Worm (Caenorhabditis elegans): Measurements from ENCODE around the gene plr-1.

The plr-1 gene

ce11 chrIII:11448330-11448729 is 8.3 kb upstream of the plr-1 start:
- TF ChIP-seq ceh-79 (tag; optimal IDR thresholded peaks at IDR 0.05) (no peak), mcd-1 (GFP tag; IDR thresholded peaks at IDR 0.05) (no peak), cebp-2 (GFP tag; IDR thresholded peaks at IDR 0.05) (no peak), efl-1 (GFP tag; optimal IDR thresholded peaks at IDR 0.05) (no peak), ztf-18 (tag; optimal IDR thresholded peaks at IDR 0.05) (no peak), madf-6 (GFP tag; IDR thresholded peaks at IDR 0.05) (no peak), attf-6 (GFP tag; IDR thresholded peaks at IDR 0.05) (no peak), unc-130 (GFP tag; optimal IDR thresholded peaks at IDR 0.05) (no peak), T26A5.8 (tag; optimal IDR thresholded peaks at IDR 0.05) (no peak), nhr-27 (tag; optimal IDR thresholded peaks at IDR 0.05) (no peak), zim-3 (tag; optimal IDR thresholded peaks at IDR 0.05) (no peak), ceh-100 (GFP tag; IDR thresholded peaks at IDR 0.05) (no peak), let-526 (GFP tag; IDR thresholded peaks at IDR 0.05) (no peak)

DNA sequence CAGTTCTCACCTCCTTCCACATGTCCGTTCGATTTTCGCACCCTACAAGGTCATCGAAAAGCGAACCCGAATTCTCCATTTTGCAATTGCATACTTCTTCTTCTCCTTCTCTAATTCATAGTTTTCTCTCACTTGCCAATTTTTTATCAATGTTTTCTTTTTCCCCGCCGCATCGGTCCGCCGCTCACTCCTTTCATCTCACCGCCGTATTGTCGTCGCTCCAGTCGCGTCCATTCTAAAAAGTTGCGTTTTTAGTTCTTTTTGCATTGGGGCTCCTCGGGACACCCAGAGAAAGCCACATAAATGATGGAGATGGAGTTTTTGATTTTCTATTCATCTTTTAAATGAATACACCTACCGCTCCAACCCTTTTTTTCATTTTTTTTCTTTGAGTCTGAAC is 5.3 kb upstream of the plr-1 start:
- TF ChIP-seq mes-4 (tag; optimal IDR thresholded peaks at IDR 0.05) (no peak), ccch-3 (GFP tag; optimal IDR thresholded peaks at IDR 0.05) (no peak), chd-7 (tag; optimal IDR thresholded peaks at IDR 0.05) (no peak), rcor-1 (GFP tag; IDR thresholded peaks at IDR 0.05) (no peak), sdz-38 (tag; optimal IDR thresholded peaks at IDR 0.05) (no peak), ama-1 (optimal IDR thresholded peaks at IDR 0.05) (no peak), ama-1 (GFP tag; optimal IDR thresholded peaks at IDR 0.05) (no peak), snpc-3.4 (tag; optimal IDR thresholded peaks at IDR 0.05) (no peak), F52B5.7 (tag; optimal IDR thresholded peaks at IDR 0.05) (no peak), hmg-20 (GFP tag; IDR thresholded peaks at IDR 0.05) (no peak), B0019.2 (GFP tag; conservative IDR thresholded peaks at IDR 0.05) (no peak), madf-8 (GFP tag; conservative IDR thresholded peaks at IDR 0.05) (no peak), B0035.1 (tag; optimal IDR thresholded peaks at IDR 0.05) (no peak), pha-4 (tag; optimal IDR thresholded peaks at IDR 0.05) (no peak), ceh-100 (GFP tag; IDR thresholded peaks at IDR 0.05) (no peak)

DNA sequence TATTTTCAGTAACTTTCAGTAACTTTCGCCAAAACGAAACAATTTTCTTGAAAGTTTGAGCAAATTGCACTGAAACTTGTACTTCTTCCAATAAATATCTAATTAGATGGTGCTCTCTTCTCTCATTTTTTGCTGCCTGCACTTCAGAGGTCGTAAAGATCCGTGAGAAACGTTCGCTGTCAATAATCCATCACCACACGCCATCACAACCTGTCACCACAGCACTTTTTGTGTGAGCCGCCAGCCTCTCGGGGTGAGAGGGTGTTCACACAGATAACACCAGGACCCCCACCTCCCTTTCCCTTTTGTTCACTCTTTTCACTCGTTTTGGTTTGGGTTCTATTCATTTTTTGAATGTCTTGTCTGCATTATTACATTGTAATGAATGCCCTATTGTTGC is 4.1 kb upstream of the plr-1 start:
- TF ChIP-seq mxl-1 (tag; optimal IDR thresholded peaks at IDR 0.05) (no peak), egl-44 (GFP tag; IDR thresholded peaks at IDR 0.05) (no peak), rec-8 (tag; optimal IDR thresholded peaks at IDR 0.05) (no peak)

DNA sequence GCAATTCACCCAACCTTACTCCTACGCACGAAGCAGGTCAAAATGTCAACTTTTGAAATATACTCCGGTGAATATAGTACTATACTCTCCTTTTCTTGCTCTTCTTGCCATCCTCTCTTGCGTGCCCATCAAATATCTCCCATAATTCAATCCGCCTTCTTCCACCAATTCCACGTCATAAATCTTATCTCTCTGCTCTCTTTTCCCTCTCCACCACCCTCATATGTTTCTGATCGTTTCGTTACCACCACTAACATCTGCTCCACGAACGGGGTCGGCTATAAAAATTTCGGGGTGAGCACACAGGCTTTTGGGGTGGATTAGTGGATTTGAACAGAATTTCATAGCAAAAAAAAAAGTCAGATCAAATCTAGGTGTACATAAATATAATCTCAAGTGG is 2.7 kb upstream of the plr-1 start:
- no peak for TF ChIP-seq F39B2.1 (GFP tag; IDR thresholded peaks at IDR 0.05)
- no peak for TF ChIP-seq ztf-25 (GFP tag; IDR thresholded peaks at IDR 0.05)
- no peak for TF ChIP-seq B0035.1 (tag; optimal IDR thresholded peaks at IDR 0.05)
- no peak for TF ChIP-seq nhr-120 (GFP tag; IDR thresholded peaks at IDR 0.05)
- TF ChIP-seq snpc-3.4 (tag; optimal IDR thresholded peaks at IDR 0.05) = no peak
- TF ChIP-seq ztf-28 (GFP tag; IDR thresholded peaks at IDR 0.05) = no peak
- no peak for TF ChIP-seq madf-3 (GFP tag; IDR thresholded peaks at IDR 0.05)
- TF ChIP-seq rcor-1 (GFP tag; IDR thresholded peaks at IDR 0.05) = no peak
- TF ChIP-seq F55B11.4 (tag; optimal IDR thresholded peaks at IDR 0.05; ENCODE audit: borderline replicate concordance, insufficient read depth) = no peak
- TF ChIP-seq let-526 (GFP tag; IDR thresholded peaks at IDR 0.05) = no peak
- TF ChIP-seq tbx-9 (tag; optimal IDR thresholded peaks at IDR 0.05; ENCODE audit: borderline replicate concordance) = no peak
- TF ChIP-seq efl-1 (GFP tag; optimal IDR thresholded peaks at IDR 0.05) = no peak
- no peak for TF ChIP-seq hsf-1 (GFP tag; IDR thresholded peaks at IDR 0.05)
- no peak for TF ChIP-seq rec-8 (tag; optimal IDR thresholded peaks at IDR 0.05)

Data from whole organism, young adult.